Worm (Caenorhabditis elegans) whole organism, L4 larva: ENCODE results near the gene Y54G2A.77.

Source experiments
- ZK546.5 ChIP-seq, 2 experiments: sonication (generic microtip); optimal IDR thresholded peaks; 2 replicates each; lab custom pipeline; 2017; ENCODE audit warnings: missing biosample characterization in 2 of 2, missing genetic modification characterization in 2 of 2
- fkh-10 ChIP-seq: fragments of 150-350 bp; optimal IDR thresholded peaks from 2 replicates; lab custom pipeline; 2014; ENCODE audit warnings: missing biosample characterization, missing genetic modification reagents, missing genetic modification characterization
- pha-4 ChIP-seq, 2 experiments: fragments of 150-350 bp in 1 of 2; fragments of 200-800 bp in 1 of 2; sonication (Bioruptor generic) in 1 of 2; IDR thresholded peaks in 1 of 2; optimal IDR thresholded peaks in 1 of 2; 2 replicates each; pipeline versions ENCODE4 v1.3.6 to Lab custom; 2014 to 2022; ENCODE audit warnings: missing genetic modification characterization in 2 of 2, missing genetic modification reagents in 2 of 2, missing biosample characterization in 1 of 2, missing compliant biosample characterization in 1 of 2
- unc-39 ChIP-seq: sonication (generic microtip); optimal IDR thresholded peaks from 2 replicates; lab custom pipeline; 2017; ENCODE audit warnings: missing biosample characterization, missing genetic modification characterization

DNA sequence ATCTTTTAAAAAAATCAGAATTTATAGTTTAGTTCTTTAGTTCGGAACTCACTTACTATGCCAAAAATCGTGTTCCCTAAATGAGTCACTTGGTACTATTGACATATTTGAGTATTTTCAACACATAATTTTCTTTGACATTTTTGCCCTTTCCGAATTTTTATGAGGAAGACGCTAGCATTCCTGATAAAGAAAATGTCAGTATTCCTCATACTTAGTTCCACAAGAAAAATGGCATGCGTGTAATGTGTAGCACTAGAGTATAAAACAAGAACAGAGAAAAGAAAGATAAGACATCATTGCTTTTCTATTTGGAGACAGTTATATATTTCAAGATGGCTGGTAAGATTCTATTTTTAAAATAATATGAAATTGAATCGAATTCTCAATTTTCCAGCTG, 32.5 kb upstream of the Y54G2A.77 start, which contains the start of gene Y94H6A.2:
- TF ChIP-seq unc-39 (tag; lab: Kevin White, UChicago) (no peak), pha-4 (GFP tag; IDR thresholded peaks at IDR 0.05; lab: Robert Waterston, UW) (no peak), pha-4 (tag; optimal IDR thresholded peaks at IDR 0.05; lab: Kevin White, UChicago) (no peak), fkh-10 (no peak), ZK546.5 (tag; optimal IDR thresholded peaks at IDR 0.05; lab: Kevin White, UChicago) (no peak)
